Fruit fly (Drosophila melanogaster) whole organism, wandering third instar larva: ENCODE results near the gene cnc.

Source experiments
- Dfd ChIP-seq: fragments of >200 bp; optimal IDR thresholded peaks from 2 replicates; lab custom pipeline; 2017; ENCODE audit warnings: missing biosample characterization, missing genetic modification characterization
- GATAd ChIP-seq: sonication (Bioruptor generic); optimal IDR thresholded peaks from 2 replicates; lab custom pipeline; 2016; ENCODE audit warnings: missing biosample characterization, missing genetic modification characterization
- HLH106 ChIP-seq: fragments of 200-800 bp; optimal IDR thresholded peaks from 3 replicates; lab custom pipeline; 2019; ENCODE audit warnings: missing biosample characterization, mild to moderate bottlenecking, missing genetic modification characterization, moderate library complexity
- Hr78 ChIP-seq: fragments of >200 bp; optimal IDR thresholded peaks from 2 replicates; lab custom pipeline; 2017; ENCODE audit warnings: missing biosample characterization, missing genetic modification characterization
- Myc ChIP-seq: fragments of >200 bp; optimal IDR thresholded peaks from 2 replicates; lab custom pipeline; 2017
- fru ChIP-seq: fragments of 200-800 bp; sonication (Bioruptor generic); optimal IDR thresholded peaks from 3 replicates; lab custom pipeline; 2016; ENCODE audit warnings: missing biosample characterization, mild to moderate bottlenecking, missing genetic modification characterization
- h ChIP-seq: fragments of 200-800 bp; sonication (Bioruptor generic); optimal IDR thresholded peaks from 3 replicates; lab custom pipeline; 2016; ENCODE audit warnings: missing biosample characterization, mild to moderate bottlenecking, missing genetic modification characterization
- rgr ChIP-seq: fragments of 200-800 bp; sonication (Bioruptor generic); optimal IDR thresholded peaks from 3 replicates; lab custom pipeline; 2016; ENCODE audit warnings: missing biosample characterization, mild to moderate bottlenecking, missing genetic modification characterization
- sv ChIP-seq: fragments of 200-800 bp; sonication (Bioruptor generic); optimal IDR thresholded peaks from 3 replicates; lab custom pipeline; 2016; ENCODE audit warnings: missing biosample characterization, missing genetic modification characterization
- tai ChIP-seq: sonication (Bioruptor generic); optimal IDR thresholded peaks from 2 replicates; lab custom pipeline; 2016; ENCODE audit warnings: missing biosample characterization, missing genetic modification characterization
- usp ChIP-seq: fragments of >200 bp; optimal IDR thresholded peaks from 2 replicates; lab custom pipeline; 2017; ENCODE audit warnings: missing biosample characterization, missing genetic modification characterization

dm6 chr3R:23156347-23156864 is 70.1 kb downstream of the cnc start:
- no peak for TF ChIP-seq Hr78 (GFP tag; lab: Kevin White, UChicago)
- TF ChIP-seq tai (GFP tag; lab: Kevin White, UChicago), result no peak
- no peak for TF ChIP-seq fru (GFP tag; lab: Kevin White, UChicago)
- TF ChIP-seq rgr (GFP tag; lab: Kevin White, UChicago), result no peak
- no peak for TF ChIP-seq Dfd (GFP tag; lab: Kevin White, UChicago)
- TF ChIP-seq Myc (lab: Kevin White, UChicago), result no peak
- no peak for TF ChIP-seq HLH106 (tag; lab: Kevin White, UChicago)
- no peak for TF ChIP-seq usp (GFP tag; lab: Kevin White, UChicago)
- no peak for TF ChIP-seq sv (GFP tag; lab: Kevin White, UChicago)
- TF ChIP-seq GATAd (GFP tag; lab: Kevin White, UChicago), result no peak
- TF ChIP-seq h, result no peak
